Fruit fly (Drosophila melanogaster) whole organism, adult: ENCODE measurements around the gene DNAlig4.

ENCODE experiments used
- CG14711 ChIP-seq: fragments of 200-800 bp; sonication (Bioruptor generic); optimal IDR thresholded peaks from 2 replicates; lab custom pipeline; 2018; ENCODE audit warnings: missing biosample characterization, mild to moderate bottlenecking, missing genetic modification characterization, moderate library complexity
- CG5204 ChIP-seq: fragments of 200-800 bp; sonication (Bioruptor generic); optimal IDR thresholded peaks from 2 replicates; lab custom pipeline; 2016; ENCODE audit warnings: missing biosample characterization, missing genetic modification characterization
- CG7045 ChIP-seq: fragments of 200-800 bp; sonication (Bioruptor generic); optimal IDR thresholded peaks from 2 replicates; lab custom pipeline; 2017; ENCODE audit warnings: missing biosample characterization, mild to moderate bottlenecking, missing genetic modification characterization
- CG7101 ChIP-seq: fragments of 200-800 bp; sonication (Bioruptor generic); optimal IDR thresholded peaks from 2 replicates; lab custom pipeline; 2018; ENCODE audit warnings: missing biosample characterization, mild to moderate bottlenecking, missing genetic modification characterization, moderate library complexity
- Clk ChIP-seq: fragments of 200-800 bp; sonication (Bioruptor generic); optimal IDR thresholded peaks from 2 replicates; lab custom pipeline; 2017; ENCODE audit warnings: missing biosample characterization, missing genetic modification characterization
- Crg-1 ChIP-seq: fragments of 200-800 bp; sonication (Bioruptor generic); optimal IDR thresholded peaks from 2 replicates; lab custom pipeline; 2016; ENCODE audit warnings: missing biosample characterization, missing genetic modification characterization
- Hr96 ChIP-seq: fragments of 200-800 bp; sonication (Bioruptor generic); optimal IDR thresholded peaks from 2 replicates; lab custom pipeline; 2016; ENCODE audit warnings: missing biosample characterization, missing genetic modification characterization
- Mnt ChIP-seq: fragments of 200-800 bp; sonication (Bioruptor generic); optimal IDR thresholded peaks from 2 replicates; lab custom pipeline; 2016; ENCODE audit warnings: missing biosample characterization, mild to moderate bottlenecking, missing genetic modification characterization
- cnc ChIP-seq, 2 experiments: fragments of >200 bp; optimal IDR thresholded peaks; 2 replicates each; lab custom pipeline; 2017
- kay ChIP-seq: fragments of 200-800 bp; sonication (Bioruptor generic); peaks from one replicate; lab custom pipeline; 2016; ENCODE audit warnings: missing biosample characterization, missing genetic modification characterization, borderline replicate concordance
- ovo ChIP-seq: fragments of 200-800 bp; sonication (Bioruptor generic); optimal IDR thresholded peaks from 2 replicates; lab custom pipeline; 2016; ENCODE audit warnings: missing biosample characterization, missing genetic modification characterization
- pad ChIP-seq: fragments of 200-800 bp; sonication (Bioruptor generic); optimal IDR thresholded peaks from 3 replicates; lab custom pipeline; 2017; ENCODE audit warnings: missing biosample characterization, missing genetic modification characterization, mild to moderate bottlenecking, moderate library complexity, missing genetic modification reagents
- tj ChIP-seq: fragments of 200-800 bp; sonication (Bioruptor generic); optimal IDR thresholded peaks from 3 replicates; lab custom pipeline; 2017; ENCODE audit warnings: missing biosample characterization, mild to moderate bottlenecking, missing genetic modification characterization, moderate library complexity
- toe ChIP-seq: fragments of 200-800 bp; sonication (Bioruptor generic); optimal IDR thresholded peaks from 2 replicates; lab custom pipeline; 2016; ENCODE audit warnings: missing biosample characterization, missing genetic modification characterization

- TF ChIP-seq toe (GFP tag; lab: Kevin White, UChicago) (no peak), CG5204 (GFP tag; lab: Kevin White, UChicago) (no peak), Clk (no peak), kay (GFP tag; lab: Kevin White, UChicago) (no peak), ovo (GFP tag; lab: Kevin White, UChicago) (no peak), CG14711 (no peak), Mnt (no peak), cnc (optimal IDR thresholded peaks at IDR 0.05; lab: Kevin White, UChicago) (no peak), CG7045 (GFP tag; lab: Kevin White, UChicago) (no peak), Crg-1 (no peak), pad (GFP tag; lab: Kevin White, UChicago) (no peak), tj (GFP tag; lab: Kevin White, UChicago) (no peak), CG7101 (tag; lab: Kevin White, UChicago) (no peak), Hr96 (GFP tag; lab: Kevin White, UChicago) (no peak)
Measured at dm6 chrX:13649801-13650200, 17.8 kb downstream of the DNAlig4 start.
